Worm (Caenorhabditis elegans) whole organism, late embryonic: ENCODE measurements around the gene F47C12.6.

Experiments used
- K09A11.1 ChIP-seq: sonication (generic microtip); optimal IDR thresholded peaks from 2 replicates; lab custom pipeline; 2017; ENCODE audit warnings: antibody characterized with exemption, mild to moderate bottlenecking, missing genetic modification characterization, missing compliant biosample characterization; ENCODE audit not compliant: insufficient read depth
- ceh-14 ChIP-seq: sonication (generic microtip); optimal IDR thresholded peaks from 2 replicates; lab custom pipeline; 2016; ENCODE audit warnings: missing genotype, missing genetic modification characterization, missing compliant biosample characterization
- ceh-31 ChIP-seq: sonication (generic microtip); optimal IDR thresholded peaks from 2 replicates; lab custom pipeline; 2016; ENCODE audit warnings: missing genetic modification characterization, missing compliant biosample characterization
- ceh-48 ChIP-seq: sonication (generic microtip); optimal IDR thresholded peaks from 2 replicates; lab custom pipeline; 2016; ENCODE audit warnings: missing genetic modification characterization, inconsistent platforms, missing compliant biosample characterization
- che-1 ChIP-seq: sonication (generic microtip); optimal IDR thresholded peaks from 2 replicates; lab custom pipeline; 2016; ENCODE audit warnings: mild to moderate bottlenecking, missing genetic modification characterization, missing compliant biosample characterization
- fax-1 ChIP-seq: sonication (generic microtip); optimal IDR thresholded peaks from 2 replicates; lab custom pipeline; 2016; ENCODE audit warnings: missing genotype, missing genetic modification characterization, missing compliant biosample characterization
- gmeb-2 ChIP-seq: sonication (generic microtip); optimal IDR thresholded peaks from 2 replicates; lab custom pipeline; 2016; ENCODE audit warnings: missing genetic modification characterization, inconsistent platforms, missing compliant biosample characterization
- hlh-15 ChIP-seq: sonication (generic microtip); optimal IDR thresholded peaks from 2 replicates; lab custom pipeline; 2016; ENCODE audit warnings: missing genetic modification characterization, missing compliant biosample characterization
- mec-3 ChIP-seq: sonication (generic microtip); optimal IDR thresholded peaks from 2 replicates; lab custom pipeline; 2016; ENCODE audit warnings: borderline replicate concordance, missing genetic modification characterization, missing compliant biosample characterization
- npax-4 ChIP-seq: sonication (generic microtip); optimal IDR thresholded peaks from 2 replicates; lab custom pipeline; 2016; ENCODE audit warnings: missing genetic modification characterization, missing compliant biosample characterization
- odd-2 ChIP-seq: sonication (generic microtip); optimal IDR thresholded peaks from 2 replicates; lab custom pipeline; 2017; ENCODE audit warnings: antibody characterized with exemption, mild to moderate bottlenecking, missing genetic modification characterization, missing compliant biosample characterization
- pax-1 ChIP-seq: fragments of 150-350 bp; optimal IDR thresholded peaks from 2 replicates; lab custom pipeline; 2014; ENCODE audit warnings: missing biosample characterization, missing genetic modification characterization
- pha-4 ChIP-seq: fragments of 150-350 bp; optimal IDR thresholded peaks from 2 replicates; lab custom pipeline; 2018; ENCODE audit warnings: missing biosample characterization, missing genetic modification reagents, missing genetic modification characterization
- tbx-2 ChIP-seq: sonication (generic microtip); optimal IDR thresholded peaks from 2 replicates; lab custom pipeline; 2016; ENCODE audit warnings: missing genetic modification characterization, missing compliant biosample characterization

- TF ChIP-seq odd-2 (tag; lab: Kevin White, UChicago): no peak
- no peak for TF ChIP-seq hlh-15
- no peak for TF ChIP-seq pha-4 (tag; lab: Kevin White, UChicago)
- TF ChIP-seq tbx-2: no peak
- no peak for TF ChIP-seq ceh-14
- TF ChIP-seq gmeb-2 (tag; lab: Kevin White, UChicago): no peak
- TF ChIP-seq K09A11.1 (tag; lab: Kevin White, UChicago): no peak
- TF ChIP-seq mec-3 (tag; lab: Kevin White, UChicago): no peak
- TF ChIP-seq che-1 (tag; lab: Kevin White, UChicago): no peak
- TF ChIP-seq ceh-31 (tag; lab: Kevin White, UChicago): no peak
- TF ChIP-seq ceh-48: no peak
- TF ChIP-seq fax-1 (tag; lab: Kevin White, UChicago): no peak
- no peak for TF ChIP-seq pax-1 (tag; lab: Kevin White, UChicago)
- no peak for TF ChIP-seq npax-4
Observed at ce11 chrIV:4021847-4022780, 28.9 kb upstream of the F47C12.6 start.
